Worm (Caenorhabditis elegans): ENCODE results near the gene mdt-29.

- TF ChIP-seq snpc-1.1 (tag; optimal IDR thresholded peaks at IDR 0.05; ENCODE audit: insufficient read depth) (no peak), ama-1 (optimal IDR thresholded peaks at IDR 0.05) (no peak), ama-1 (GFP tag; optimal IDR thresholded peaks at IDR 0.05) (no peak), madf-10 (tag; optimal IDR thresholded peaks at IDR 0.05) (no peak), nhr-27 (tag; optimal IDR thresholded peaks at IDR 0.05) (no peak), lin-26 (GFP tag; IDR thresholded peaks at IDR 0.05) (no peak), ZK185.1 (tag; optimal IDR thresholded peaks at IDR 0.05; ENCODE audit: poor library complexity, severe bottlenecking) (no peak), cebp-1 (GFP tag; IDR thresholded peaks at IDR 0.05) (no peak), cebp-1 (tag; optimal IDR thresholded peaks at IDR 0.05) (no peak), unc-62 (GFP tag; optimal IDR thresholded peaks at IDR 0.05) (no peak)
Measured at ce11 chrIII:13765782-13766181, 7.2 kb upstream of the mdt-29 start.
